Worm (Caenorhabditis elegans) whole organism, L4 larva: ENCODE measurements around the gene him-14.

Experiments
- Y5F2A.4 ChIP-seq: fragments of 200-800 bp; sonication (Bioruptor generic); optimal IDR thresholded peaks from 2 replicates; lab custom pipeline; 2018; ENCODE audit warnings: mild to moderate bottlenecking, missing genetic modification characterization, missing compliant biosample characterization
- ama-1 ChIP-seq: fragments of 150-350 bp; optimal IDR thresholded peaks from 2 replicates; lab custom pipeline; 2014; ENCODE audit warnings: inconsistent platforms, mixed read lengths
- attf-4 ChIP-seq: sonication (generic microtip); optimal IDR thresholded peaks from 3 replicates; lab custom pipeline; 2017; ENCODE audit warnings: missing biosample characterization, missing genetic modification characterization
- ceh-28 ChIP-seq: fragments of 150-350 bp; optimal IDR thresholded peaks from 2 replicates; lab custom pipeline; 2014; ENCODE audit warnings: missing biosample characterization, missing genetic modification reagents, missing genetic modification characterization
- daf-16 ChIP-seq, 3 experiments: sonication (generic microtip); optimal IDR thresholded peaks; 2 replicates each; lab custom pipeline; 2016 to 2017; ENCODE audit warnings: missing genetic modification characterization in 3 of 3, missing genetic modification reagents in 3 of 3, mild to moderate bottlenecking in 2 of 3, missing compliant biosample characterization in 2 of 3, missing biosample characterization in 1 of 3, moderate library complexity in 1 of 3
- hlh-11 ChIP-seq: fragments of 200-800 bp; sonication (Bioruptor generic); optimal IDR thresholded peaks from 2 replicates; lab custom pipeline; 2018; ENCODE audit warnings: mild to moderate bottlenecking, missing genetic modification characterization, missing compliant biosample characterization
- lin-15B ChIP-seq: fragments of 150-350 bp; sonication (generic microtip); optimal IDR thresholded peaks from 3 replicates; lab custom pipeline; 2014; ENCODE audit warnings: missing biosample characterization, missing genetic modification characterization
- lin-29 ChIP-seq: fragments of 200-800 bp; sonication (Bioruptor generic); IDR thresholded peaks from 2 replicates; pipeline ENCODE4 v1.3.6; 2022; ENCODE audit warnings: missing genetic modification reagents, missing genetic modification characterization, missing compliant biosample characterization
- mdl-1 ChIP-seq, 2 experiments: fragments of 150-350 bp in 1 of 2; sonication (generic microtip) in 1 of 2; optimal IDR thresholded peaks; 2 replicates each; lab custom pipeline; 2014 to 2017; ENCODE audit warnings: missing biosample characterization in 2 of 2, missing genetic modification characterization in 2 of 2
- nhr-25 ChIP-seq: sonication (generic microtip); optimal IDR thresholded peaks from 2 replicates; lab custom pipeline; 2017; ENCODE audit warnings: missing genetic modification characterization, mild to moderate bottlenecking, missing compliant biosample characterization, antibody characterized with exemption, moderate library complexity, borderline replicate concordance; ENCODE audit not compliant: insufficient read depth
- unc-62 ChIP-seq, 3 experiments: fragments of 150-350 bp in 1 of 3; sonication (generic microtip); optimal IDR thresholded peaks in 2 of 3; peaks in 1 of 3; 1 replicate in 1 of 3; 2 replicates in 2 of 3; lab custom pipeline; 2014 to 2017; ENCODE audit warnings: missing biosample characterization in 3 of 3, missing genetic modification characterization in 3 of 3, missing genetic modification reagents in 3 of 3, missing genotype in 1 of 3

DNA sequence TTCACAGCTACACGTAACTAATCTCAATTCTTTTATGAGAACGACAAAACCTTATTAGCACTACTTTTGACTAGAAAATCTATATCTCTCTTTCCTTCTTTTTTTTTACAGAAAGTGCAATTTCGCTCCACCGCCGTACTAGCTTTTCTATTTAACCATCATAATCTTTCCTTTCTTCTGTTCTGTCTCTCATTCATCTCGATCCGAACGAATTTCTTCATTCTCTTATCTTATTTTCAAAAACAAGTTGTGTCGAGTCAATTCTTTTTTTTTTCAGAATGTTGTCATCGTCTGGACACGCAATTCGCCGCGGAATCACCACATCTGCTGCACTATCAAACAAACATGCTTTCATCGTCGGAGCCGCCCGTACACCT lies 3.8 kb upstream of the him-14 start, which contains the start of gene kat-1:
- TF ChIP-seq daf-16 (GFP tag; optimal IDR thresholded peaks at IDR 0.05; lab: Kevin White, UChicago) (no peak), daf-16 (tag; optimal IDR thresholded peaks at IDR 0.05; lab: Kevin White, UChicago) (no peak), ama-1 (no peak), Y5F2A.4 (GFP tag; lab: Kevin White, UChicago) (no peak), unc-62 (GFP tag; optimal IDR thresholded peaks at IDR 0.05 in 1 of 2; lab: Kevin White, UChicago) (no peak), unc-62 (tag; optimal IDR thresholded peaks at IDR 0.05; lab: Kevin White, UChicago) (no peak), lin-29 (GFP tag; lab: Robert Waterston, UW) (no peak), mdl-1 (tag; optimal IDR thresholded peaks at IDR 0.05; lab: Kevin White, UChicago) (no peak), attf-4 (tag; lab: Kevin White, UChicago) (no peak), lin-15B (no peak), ceh-28 (tag; lab: Kevin White, UChicago) (no peak), nhr-25 (tag; lab: Kevin White, UChicago) (no peak), hlh-11 (tag; lab: Kevin White, UChicago) (no peak)
